Worm (Caenorhabditis elegans) whole organism, mixed stage, embryonic: Measurements from ENCODE around the gene irld-63.

Source experiments
- M03D4.4 ChIP-seq: sonication (generic microtip); optimal IDR thresholded peaks from 2 replicates; lab custom pipeline; 2017; ENCODE audit warnings: mild to moderate bottlenecking, missing genetic modification characterization, missing compliant biosample characterization
- bed-3 ChIP-seq: fragments of 200-800 bp; sonication (Bioruptor generic); optimal IDR thresholded peaks from 3 replicates; lab custom pipeline; 2018; ENCODE audit warnings: mild to moderate bottlenecking, missing genetic modification characterization, moderate library complexity, missing compliant biosample characterization
- blmp-1 ChIP-seq: fragments of 150-350 bp; optimal IDR thresholded peaks from 2 replicates; lab custom pipeline; 2014; ENCODE audit warnings: missing biosample characterization, missing genetic modification characterization
- ceh-39 ChIP-seq: fragments of 150-350 bp; optimal IDR thresholded peaks from 2 replicates; lab custom pipeline; 2014; ENCODE audit warnings: missing biosample characterization, missing genetic modification characterization
- ceh-43 ChIP-seq: fragments of 200-800 bp; sonication (Bioruptor generic); optimal IDR thresholded peaks from 2 replicates; lab custom pipeline; 2018; ENCODE audit warnings: mild to moderate bottlenecking, missing genetic modification characterization, moderate library complexity, missing compliant biosample characterization
- ceh-83 ChIP-seq: fragments of 200-800 bp; sonication (Bioruptor generic); optimal IDR thresholded peaks from 2 replicates; lab custom pipeline; 2018; ENCODE audit warnings: mild to moderate bottlenecking, missing genetic modification characterization, missing compliant biosample characterization
- ces-1 ChIP-seq: fragments of 150-350 bp; optimal IDR thresholded peaks from 2 replicates; lab custom pipeline; 2014; ENCODE audit warnings: missing biosample characterization, missing genetic modification reagents, missing genetic modification characterization
- cnd-1 ChIP-seq: fragments of 200-800 bp; sonication (Bioruptor generic); optimal IDR thresholded peaks from 2 replicates; lab custom pipeline; 2018; ENCODE audit warnings: mild to moderate bottlenecking, missing genetic modification characterization, missing compliant biosample characterization
- drap-1 ChIP-seq: fragments of 200-800 bp; sonication (Bioruptor generic); optimal IDR thresholded peaks from 3 replicates; lab custom pipeline; 2018; ENCODE audit warnings: mild to moderate bottlenecking, missing genetic modification characterization, missing compliant biosample characterization
- elt-1 ChIP-seq: sonication (generic microtip); optimal IDR thresholded peaks from 2 replicates; lab custom pipeline; 2017; ENCODE audit warnings: missing genetic modification characterization, mild to moderate bottlenecking, missing compliant biosample characterization, antibody characterized with exemption, moderate library complexity, borderline replicate concordance; ENCODE audit not compliant: insufficient read depth
- elt-3 ChIP-seq: fragments of 150-350 bp; optimal IDR thresholded peaks from 2 replicates; lab custom pipeline; 2014; ENCODE audit warnings: missing biosample characterization, missing genetic modification characterization
- flh-1 ChIP-seq: fragments of 200-800 bp; sonication (Bioruptor generic); optimal IDR thresholded peaks from 2 replicates; lab custom pipeline; 2018; ENCODE audit warnings: mild to moderate bottlenecking, missing genetic modification characterization, moderate library complexity, missing compliant biosample characterization
- ham-2 ChIP-seq: fragments of 200-800 bp; sonication (Bioruptor generic); optimal IDR thresholded peaks from 2 replicates; lab custom pipeline; 2018; ENCODE audit warnings: mild to moderate bottlenecking, missing genetic modification characterization, missing compliant biosample characterization
- hlh-1 ChIP-seq: fragments of 150-350 bp; optimal IDR thresholded peaks from 2 replicates; lab custom pipeline; 2014; ENCODE audit warnings: missing biosample characterization, missing genetic modification reagents, missing genetic modification characterization
- lin-13 ChIP-seq: fragments of 150-350 bp; optimal IDR thresholded peaks from 2 replicates; lab custom pipeline; 2014; ENCODE audit warnings: missing biosample characterization, missing genetic modification characterization
- lin-32 ChIP-seq: fragments of 200-800 bp; sonication (Bioruptor generic); optimal IDR thresholded peaks from 2 replicates; lab custom pipeline; 2018; ENCODE audit warnings: mild to moderate bottlenecking, missing genetic modification characterization, missing compliant biosample characterization
- lsy-2 ChIP-seq: fragments of 150-350 bp; optimal IDR thresholded peaks from 2 replicates; lab custom pipeline; 2014; ENCODE audit warnings: missing biosample characterization, missing genetic modification characterization
- mab-5 ChIP-seq: fragments of 150-350 bp; optimal IDR thresholded peaks from 2 replicates; lab custom pipeline; 2014; ENCODE audit warnings: missing biosample characterization, missing genetic modification characterization
- mep-1 ChIP-seq: fragments of 150-350 bp; optimal IDR thresholded peaks from 2 replicates; lab custom pipeline; 2017; ENCODE audit warnings: missing biosample characterization, missing genetic modification reagents, missing genetic modification characterization, inconsistent platforms
- mls-2 ChIP-seq: sonication (generic microtip); optimal IDR thresholded peaks from 2 replicates; lab custom pipeline; 2016; ENCODE audit warnings: mild to moderate bottlenecking, missing genetic modification characterization, moderate library complexity, missing compliant biosample characterization
- nhr-12 ChIP-seq: fragments of 150-350 bp; optimal IDR thresholded peaks from 2 replicates; lab custom pipeline; 2014; ENCODE audit warnings: missing biosample characterization, missing genetic modification characterization
- nhr-2 ChIP-seq: fragments of 150-350 bp; optimal IDR thresholded peaks from 2 replicates; lab custom pipeline; 2014; ENCODE audit warnings: missing biosample characterization, missing genetic modification characterization
- nhr-237 ChIP-seq: fragments of 150-350 bp; optimal IDR thresholded peaks from 2 replicates; lab custom pipeline; 2014; ENCODE audit warnings: missing biosample characterization, missing genetic modification characterization
- nhr-76 ChIP-seq: sonication (generic microtip); optimal IDR thresholded peaks from 2 replicates; lab custom pipeline; 2017; ENCODE audit warnings: missing biosample characterization, missing genetic modification characterization
- sem-2 ChIP-seq: fragments of 200-800 bp; sonication (Bioruptor generic); optimal IDR thresholded peaks from 2 replicates; lab custom pipeline; 2018; ENCODE audit warnings: mild to moderate bottlenecking, missing genetic modification characterization, missing compliant biosample characterization
- snpc-4 ChIP-seq: fragments of 150-350 bp; optimal IDR thresholded peaks from 2 replicates; lab custom pipeline; 2014; ENCODE audit warnings: missing biosample characterization, missing genetic modification characterization
- sptf-1 ChIP-seq: sonication (generic microtip); optimal IDR thresholded peaks from 2 replicates; lab custom pipeline; 2017; ENCODE audit warnings: mild to moderate bottlenecking, missing genetic modification characterization, moderate library complexity, missing compliant biosample characterization
- tbx-8 ChIP-seq: fragments of 200-800 bp; sonication (Bioruptor generic); optimal IDR thresholded peaks from 2 replicates; lab custom pipeline; 2018; ENCODE audit warnings: mild to moderate bottlenecking, missing genetic modification characterization, moderate library complexity, missing compliant biosample characterization
- unc-120 ChIP-seq: sonication (generic microtip); optimal IDR thresholded peaks from 2 replicates; lab custom pipeline; 2017; ENCODE audit warnings: missing genetic modification characterization, missing compliant biosample characterization; ENCODE audit not compliant: poor library complexity, severe bottlenecking
- unc-39 ChIP-seq: fragments of 150-350 bp; optimal IDR thresholded peaks from 2 replicates; lab custom pipeline; 2014; ENCODE audit warnings: missing biosample characterization, missing genetic modification characterization
- unc-62 ChIP-seq: fragments of 150-350 bp; optimal IDR thresholded peaks from 2 replicates; lab custom pipeline; 2014; ENCODE audit warnings: missing biosample characterization, missing genetic modification reagents, missing genetic modification characterization
- zip-8 ChIP-seq: fragments of 150-350 bp; optimal IDR thresholded peaks from 2 replicates; lab custom pipeline; 2014; ENCODE audit warnings: missing biosample characterization, missing genetic modification characterization
- ztf-11 ChIP-seq: fragments of 150-350 bp; optimal IDR thresholded peaks from 2 replicates; lab custom pipeline; 2014; ENCODE audit warnings: missing biosample characterization, missing genetic modification characterization

The irld-63 gene

ce11 chrII:2940747-2941146 lies 10.2 kb downstream of the irld-63 start, which contains the start of gene irld-66:
Gene irld-66 (minus strand): TSS chrII:2940847.
- no peak for TF ChIP-seq M03D4.4 (tag; lab: Kevin White, UChicago)
- no peak for TF ChIP-seq snpc-4 (tag; lab: Kevin White, UChicago)
- no peak for TF ChIP-seq nhr-76 (tag; lab: Kevin White, UChicago)
- no peak for TF ChIP-seq ztf-11 (tag; lab: Kevin White, UChicago)
- no peak for TF ChIP-seq drap-1 (GFP tag; lab: Kevin White, UChicago)
- TF ChIP-seq ceh-43 (GFP tag; lab: Kevin White, UChicago) = no peak
- no peak for TF ChIP-seq sptf-1 (tag; lab: Kevin White, UChicago)
- no peak for TF ChIP-seq elt-3 (tag; lab: Kevin White, UChicago)
- no peak for TF ChIP-seq lin-13
- TF ChIP-seq ces-1 (GFP tag; lab: Kevin White, UChicago) = no peak
- no peak for TF ChIP-seq mep-1 (tag; lab: Kevin White, UChicago)
- TF ChIP-seq zip-8 (tag; lab: Kevin White, UChicago) = no peak
- no peak for TF ChIP-seq mab-5
- no peak for TF ChIP-seq sem-2 (GFP tag; lab: Kevin White, UChicago)
- no peak for TF ChIP-seq cnd-1 (tag; lab: Kevin White, UChicago)
- no peak for TF ChIP-seq lin-32
- TF ChIP-seq unc-39 (tag; lab: Kevin White, UChicago) = no peak
- TF ChIP-seq blmp-1 (tag; lab: Kevin White, UChicago) = no peak
- no peak for TF ChIP-seq hlh-1 (tag; lab: Kevin White, UChicago)
- TF ChIP-seq flh-1 (GFP tag; lab: Kevin White, UChicago) = no peak

ce11 chrII:2943966-2944365 lies 13.4 kb downstream of the irld-63 start, which contains the start of the genes irld-50 and irld-49:
Gene irld-50 (minus strand): TSS chrII:2944066.
Gene irld-49 (plus strand): TSS chrII:2944176.
- no peak for TF ChIP-seq ceh-43 (GFP tag; lab: Kevin White, UChicago)
- TF ChIP-seq cnd-1 (tag; lab: Kevin White, UChicago) = no peak
- no peak for TF ChIP-seq tbx-8 (GFP tag; lab: Kevin White, UChicago)
- no peak for TF ChIP-seq mab-5
- TF ChIP-seq elt-3 (tag; lab: Kevin White, UChicago) = no peak
- TF ChIP-seq flh-1 (GFP tag; lab: Kevin White, UChicago) = no peak
- no peak for TF ChIP-seq sem-2 (GFP tag; lab: Kevin White, UChicago)
- no peak for TF ChIP-seq ham-2 (GFP tag; lab: Kevin White, UChicago)
- no peak for TF ChIP-seq hlh-1 (tag; lab: Kevin White, UChicago)
- no peak for TF ChIP-seq unc-39 (tag; lab: Kevin White, UChicago)
- no peak for TF ChIP-seq lin-32
- TF ChIP-seq M03D4.4 (tag; lab: Kevin White, UChicago) = no peak
- no peak for TF ChIP-seq drap-1 (GFP tag; lab: Kevin White, UChicago)
- TF ChIP-seq mls-2 (tag; lab: Kevin White, UChicago) = no peak
- no peak for TF ChIP-seq nhr-12 (tag; lab: Kevin White, UChicago)

ce11 chrII:2946438-2946837 lies 15.9 kb downstream of the irld-63 start, which contains the start of gene srw-79:
Gene srw-79 (plus strand): TSS chrII:2946738.
- TF ChIP-seq hlh-1 (tag; lab: Kevin White, UChicago) (no peak), ceh-39 (no peak), elt-1 (tag; lab: Kevin White, UChicago) (no peak), lin-32 (no peak), unc-120 (tag; lab: Kevin White, UChicago) (no peak), ces-1 (GFP tag; lab: Kevin White, UChicago) (no peak), flh-1 (GFP tag; lab: Kevin White, UChicago) (no peak)

- TF ChIP-seq unc-62 (GFP tag; lab: Kevin White, UChicago) (no peak), bed-3 (no peak), blmp-1 (tag; lab: Kevin White, UChicago) (no peak), ceh-83 (GFP tag; lab: Kevin White, UChicago) (no peak), mep-1 (tag; lab: Kevin White, UChicago) (no peak), lsy-2 (tag; lab: Kevin White, UChicago) (no peak)
Measured at ce11 chrII:2948614-2949013, 18.1 kb downstream of the irld-63 start.

ce11 chrII:2952629-2953028 lies 22.1 kb downstream of the irld-63 start, which contains the start of gene irld-51:
Gene irld-51 (minus strand): TSS chrII:2952729.
- TF ChIP-seq lin-13 = no peak
- no peak for TF ChIP-seq ztf-11 (tag; lab: Kevin White, UChicago)
- no peak for TF ChIP-seq unc-120 (tag; lab: Kevin White, UChicago)
- TF ChIP-seq unc-39 (tag; lab: Kevin White, UChicago) = no peak
- TF ChIP-seq M03D4.4 (tag; lab: Kevin White, UChicago) = no peak
- no peak for TF ChIP-seq bed-3
- TF ChIP-seq nhr-2 (tag; lab: Kevin White, UChicago) = no peak
- no peak for TF ChIP-seq mep-1 (tag; lab: Kevin White, UChicago)
- TF ChIP-seq lin-32 = no peak
- TF ChIP-seq zip-8 (tag; lab: Kevin White, UChicago) = no peak
- no peak for TF ChIP-seq drap-1 (GFP tag; lab: Kevin White, UChicago)
- no peak for TF ChIP-seq nhr-237 (tag; lab: Kevin White, UChicago)
- no peak for TF ChIP-seq mab-5
- no peak for TF ChIP-seq unc-62 (GFP tag; lab: Kevin White, UChicago)
- TF ChIP-seq ceh-39 = no peak
